Worm (Caenorhabditis elegans) whole organism, mixed stage, embryonic: Measurements from ENCODE around the gene cyp-43A1.

Experiments
- M03D4.4 ChIP-seq: sonication (generic microtip); optimal IDR thresholded peaks from 2 replicates; lab custom pipeline; 2017; ENCODE audit warnings: mild to moderate bottlenecking, missing genetic modification characterization, missing compliant biosample characterization
- bed-3 ChIP-seq: fragments of 200-800 bp; sonication (Bioruptor generic); optimal IDR thresholded peaks from 3 replicates; lab custom pipeline; 2018; ENCODE audit warnings: mild to moderate bottlenecking, missing genetic modification characterization, moderate library complexity, missing compliant biosample characterization
- ceh-39 ChIP-seq: fragments of 150-350 bp; optimal IDR thresholded peaks from 2 replicates; lab custom pipeline; 2014; ENCODE audit warnings: missing biosample characterization, missing genetic modification characterization
- ceh-43 ChIP-seq: fragments of 200-800 bp; sonication (Bioruptor generic); optimal IDR thresholded peaks from 2 replicates; lab custom pipeline; 2018; ENCODE audit warnings: mild to moderate bottlenecking, missing genetic modification characterization, moderate library complexity, missing compliant biosample characterization
- ceh-83 ChIP-seq: fragments of 200-800 bp; sonication (Bioruptor generic); optimal IDR thresholded peaks from 2 replicates; lab custom pipeline; 2018; ENCODE audit warnings: mild to moderate bottlenecking, missing genetic modification characterization, missing compliant biosample characterization
- ces-1 ChIP-seq: fragments of 150-350 bp; optimal IDR thresholded peaks from 2 replicates; lab custom pipeline; 2014; ENCODE audit warnings: missing biosample characterization, missing genetic modification reagents, missing genetic modification characterization
- cnd-1 ChIP-seq: fragments of 200-800 bp; sonication (Bioruptor generic); optimal IDR thresholded peaks from 2 replicates; lab custom pipeline; 2018; ENCODE audit warnings: mild to moderate bottlenecking, missing genetic modification characterization, missing compliant biosample characterization
- drap-1 ChIP-seq: fragments of 200-800 bp; sonication (Bioruptor generic); optimal IDR thresholded peaks from 3 replicates; lab custom pipeline; 2018; ENCODE audit warnings: mild to moderate bottlenecking, missing genetic modification characterization, missing compliant biosample characterization
- elt-1 ChIP-seq: sonication (generic microtip); optimal IDR thresholded peaks from 2 replicates; lab custom pipeline; 2017; ENCODE audit warnings: missing genetic modification characterization, mild to moderate bottlenecking, missing compliant biosample characterization, antibody characterized with exemption, moderate library complexity, borderline replicate concordance; ENCODE audit not compliant: insufficient read depth
- elt-3 ChIP-seq: fragments of 150-350 bp; optimal IDR thresholded peaks from 2 replicates; lab custom pipeline; 2014; ENCODE audit warnings: missing biosample characterization, missing genetic modification characterization
- flh-1 ChIP-seq: fragments of 200-800 bp; sonication (Bioruptor generic); optimal IDR thresholded peaks from 2 replicates; lab custom pipeline; 2018; ENCODE audit warnings: mild to moderate bottlenecking, missing genetic modification characterization, moderate library complexity, missing compliant biosample characterization
- hlh-1 ChIP-seq: fragments of 150-350 bp; optimal IDR thresholded peaks from 2 replicates; lab custom pipeline; 2014; ENCODE audit warnings: missing biosample characterization, missing genetic modification reagents, missing genetic modification characterization
- lin-32 ChIP-seq: fragments of 200-800 bp; sonication (Bioruptor generic); optimal IDR thresholded peaks from 2 replicates; lab custom pipeline; 2018; ENCODE audit warnings: mild to moderate bottlenecking, missing genetic modification characterization, missing compliant biosample characterization
- lsy-2 ChIP-seq: fragments of 150-350 bp; optimal IDR thresholded peaks from 2 replicates; lab custom pipeline; 2014; ENCODE audit warnings: missing biosample characterization, missing genetic modification characterization
- mab-5 ChIP-seq: fragments of 150-350 bp; optimal IDR thresholded peaks from 2 replicates; lab custom pipeline; 2014; ENCODE audit warnings: missing biosample characterization, missing genetic modification characterization
- mep-1 ChIP-seq: fragments of 150-350 bp; optimal IDR thresholded peaks from 2 replicates; lab custom pipeline; 2017; ENCODE audit warnings: missing biosample characterization, missing genetic modification reagents, missing genetic modification characterization, inconsistent platforms
- mls-2 ChIP-seq: sonication (generic microtip); optimal IDR thresholded peaks from 2 replicates; lab custom pipeline; 2016; ENCODE audit warnings: mild to moderate bottlenecking, missing genetic modification characterization, moderate library complexity, missing compliant biosample characterization
- nhr-12 ChIP-seq: fragments of 150-350 bp; optimal IDR thresholded peaks from 2 replicates; lab custom pipeline; 2014; ENCODE audit warnings: missing biosample characterization, missing genetic modification characterization
- nhr-2 ChIP-seq: fragments of 150-350 bp; optimal IDR thresholded peaks from 2 replicates; lab custom pipeline; 2014; ENCODE audit warnings: missing biosample characterization, missing genetic modification characterization
- nhr-237 ChIP-seq: fragments of 150-350 bp; optimal IDR thresholded peaks from 2 replicates; lab custom pipeline; 2014; ENCODE audit warnings: missing biosample characterization, missing genetic modification characterization
- nhr-28 ChIP-seq: fragments of 150-350 bp; optimal IDR thresholded peaks from 2 replicates; lab custom pipeline; 2014; ENCODE audit warnings: missing biosample characterization, missing genetic modification characterization
- nhr-76 ChIP-seq: sonication (generic microtip); optimal IDR thresholded peaks from 2 replicates; lab custom pipeline; 2017; ENCODE audit warnings: missing biosample characterization, missing genetic modification characterization
- pha-4 ChIP-seq: fragments of 150-350 bp; optimal IDR thresholded peaks from 2 replicates; lab custom pipeline; 2018; ENCODE audit warnings: missing biosample characterization, missing genetic modification reagents, missing genetic modification characterization
- sem-2 ChIP-seq: fragments of 200-800 bp; sonication (Bioruptor generic); optimal IDR thresholded peaks from 2 replicates; lab custom pipeline; 2018; ENCODE audit warnings: mild to moderate bottlenecking, missing genetic modification characterization, missing compliant biosample characterization
- snpc-4 ChIP-seq: fragments of 150-350 bp; optimal IDR thresholded peaks from 2 replicates; lab custom pipeline; 2014; ENCODE audit warnings: missing biosample characterization, missing genetic modification characterization
- sptf-1 ChIP-seq: sonication (generic microtip); optimal IDR thresholded peaks from 2 replicates; lab custom pipeline; 2017; ENCODE audit warnings: mild to moderate bottlenecking, missing genetic modification characterization, moderate library complexity, missing compliant biosample characterization
- tbx-8 ChIP-seq: fragments of 200-800 bp; sonication (Bioruptor generic); optimal IDR thresholded peaks from 2 replicates; lab custom pipeline; 2018; ENCODE audit warnings: mild to moderate bottlenecking, missing genetic modification characterization, moderate library complexity, missing compliant biosample characterization
- unc-120 ChIP-seq: sonication (generic microtip); optimal IDR thresholded peaks from 2 replicates; lab custom pipeline; 2017; ENCODE audit warnings: missing genetic modification characterization, missing compliant biosample characterization; ENCODE audit not compliant: poor library complexity, severe bottlenecking
- unc-39 ChIP-seq: fragments of 150-350 bp; optimal IDR thresholded peaks from 2 replicates; lab custom pipeline; 2014; ENCODE audit warnings: missing biosample characterization, missing genetic modification characterization
- unc-62 ChIP-seq: fragments of 150-350 bp; optimal IDR thresholded peaks from 2 replicates; lab custom pipeline; 2014; ENCODE audit warnings: missing biosample characterization, missing genetic modification reagents, missing genetic modification characterization
- ztf-11 ChIP-seq: fragments of 150-350 bp; optimal IDR thresholded peaks from 2 replicates; lab custom pipeline; 2014; ENCODE audit warnings: missing biosample characterization, missing genetic modification characterization

cyp-43A1 gene

DNA sequence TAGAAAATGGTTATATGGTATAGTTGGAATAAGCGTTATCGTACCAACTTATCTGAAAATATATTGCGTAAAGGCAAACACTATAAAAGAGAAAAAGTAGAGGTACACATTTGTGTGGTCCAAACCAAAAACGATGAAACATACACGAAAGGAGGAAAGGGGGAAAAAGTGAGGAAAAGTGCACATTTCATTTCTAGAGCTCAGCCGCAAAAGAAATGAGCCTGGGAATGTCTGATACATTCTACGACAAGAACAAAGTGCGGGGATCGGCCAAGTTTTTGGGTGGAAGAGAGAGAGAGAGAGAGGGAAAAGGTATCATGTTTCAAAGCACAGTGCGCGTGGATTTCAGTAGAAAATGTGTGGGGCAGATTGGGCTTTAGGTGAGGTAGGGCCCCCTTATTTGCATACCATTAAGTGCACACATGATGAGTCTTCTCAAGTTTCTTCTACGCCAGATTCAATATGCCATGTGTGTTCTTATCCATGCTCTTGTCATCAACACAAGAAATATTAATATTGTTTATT is 19.5 kb downstream of the cyp-43A1 start, which contains the start of gene rgs-6:
Gene rgs-6 (minus strand): TSS at position 51 of the 525 bp plus-strand sequence.
- no peak for TF ChIP-seq mls-2 (tag; lab: Kevin White, UChicago)
- TF ChIP-seq nhr-2: no peak
- TF ChIP-seq nhr-76 (tag; lab: Kevin White, UChicago): no peak
- TF ChIP-seq nhr-12: no peak
- TF ChIP-seq tbx-8 (GFP tag; lab: Kevin White, UChicago): no peak
- no peak for TF ChIP-seq sptf-1
- TF ChIP-seq ceh-39 (tag; lab: Kevin White, UChicago): no peak
- no peak for TF ChIP-seq drap-1
- no peak for TF ChIP-seq mab-5

DNA sequence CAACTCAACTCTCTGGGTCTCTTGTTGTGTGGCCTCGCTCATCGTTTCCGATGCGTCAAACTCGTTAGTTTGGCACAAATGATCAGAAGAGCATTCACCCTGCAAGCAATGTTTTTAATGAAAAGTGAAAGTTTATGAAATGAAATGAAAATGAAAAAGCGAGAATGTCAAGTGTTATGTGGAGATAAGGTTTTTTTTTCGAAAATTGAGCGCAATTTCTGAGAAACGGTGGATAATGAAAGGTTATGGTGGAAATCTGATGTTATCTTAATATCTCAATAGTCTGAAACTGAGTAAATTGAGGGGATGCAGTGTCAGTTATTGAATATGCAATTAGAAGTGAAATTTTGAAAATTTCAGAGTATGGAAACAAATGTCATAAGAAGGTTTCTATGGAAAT is 28.9 kb downstream of the cyp-43A1 start, which contains the start of gene gnrr-4:
Gene gnrr-4 (minus strand): TSS at position 101 of the 400 bp plus-strand sequence.
- no peak for TF ChIP-seq lin-32 (GFP tag; lab: Kevin White, UChicago)
- no peak for TF ChIP-seq sem-2 (GFP tag; lab: Kevin White, UChicago)
- no peak for TF ChIP-seq M03D4.4 (tag; lab: Kevin White, UChicago)
- TF ChIP-seq sptf-1: no peak
- TF ChIP-seq elt-3 (tag; lab: Kevin White, UChicago): no peak
- TF ChIP-seq pha-4 (tag; lab: Kevin White, UChicago): no peak
- TF ChIP-seq nhr-28 (tag; lab: Kevin White, UChicago): no peak
- no peak for TF ChIP-seq tbx-8 (GFP tag; lab: Kevin White, UChicago)
- no peak for TF ChIP-seq elt-1 (tag; lab: Kevin White, UChicago)
- no peak for TF ChIP-seq ztf-11 (tag; lab: Kevin White, UChicago)
- TF ChIP-seq ceh-39 (tag; lab: Kevin White, UChicago): no peak
- TF ChIP-seq unc-120 (tag; lab: Kevin White, UChicago): no peak
- TF ChIP-seq cnd-1 (tag; lab: Kevin White, UChicago): no peak
- TF ChIP-seq drap-1: no peak

DNA sequence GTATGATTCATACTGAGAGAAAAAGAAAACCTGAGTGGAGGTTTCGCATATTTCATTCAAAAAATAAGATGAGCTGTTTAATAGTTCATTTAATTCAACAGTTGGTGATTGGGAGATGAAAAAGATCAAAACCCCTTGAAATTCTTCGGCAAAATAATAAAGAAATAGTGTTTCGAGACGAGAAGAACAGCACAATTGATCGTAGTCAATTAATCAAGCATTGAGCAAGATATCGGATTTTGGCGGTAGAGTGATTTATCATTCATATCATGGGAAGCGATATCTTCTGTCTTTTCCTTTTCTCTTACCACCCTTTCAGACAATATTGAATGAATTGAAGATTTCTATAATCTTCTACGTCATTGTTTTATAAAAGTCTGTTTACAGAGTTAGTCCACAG is 32.3 kb downstream of the cyp-43A1 start:
- TF ChIP-seq mls-2 (tag; lab: Kevin White, UChicago) (no peak), unc-62 (GFP tag; lab: Kevin White, UChicago) (peak; percentile 26), mab-5 (no peak), pha-4 (tag; lab: Kevin White, UChicago) (no peak)

DNA sequence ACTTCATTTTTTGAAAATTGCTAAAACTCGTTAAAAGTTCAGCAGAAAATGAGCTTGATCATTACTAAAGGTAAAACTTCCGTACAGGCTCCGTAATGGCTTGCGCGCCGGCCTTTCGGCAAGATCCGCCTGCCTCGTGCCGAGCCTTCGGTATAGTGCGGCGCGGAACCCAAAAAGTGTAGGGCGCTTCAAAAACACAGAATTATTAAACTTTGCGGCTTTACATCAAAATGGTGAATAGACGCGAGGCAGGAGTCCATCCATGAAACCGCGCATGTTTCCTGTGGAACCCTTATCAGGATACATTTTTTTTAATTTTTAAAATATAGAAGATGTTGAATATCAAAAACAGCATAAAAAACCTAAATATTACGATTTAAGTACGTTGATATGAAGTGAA is 38.8 kb downstream of the cyp-43A1 start:
- TF ChIP-seq bed-3 (no peak), mls-2 (tag; lab: Kevin White, UChicago) (no peak), nhr-76 (tag; lab: Kevin White, UChicago) (no peak), unc-39 (tag; lab: Kevin White, UChicago) (no peak), lsy-2 (tag; lab: Kevin White, UChicago) (no peak), mep-1 (no peak), ceh-83 (GFP tag; lab: Kevin White, UChicago) (no peak), nhr-237 (tag; lab: Kevin White, UChicago) (no peak), hlh-1 (tag; lab: Kevin White, UChicago) (no peak), elt-1 (tag; lab: Kevin White, UChicago) (no peak), pha-4 (tag; lab: Kevin White, UChicago) (no peak), ceh-43 (GFP tag; lab: Kevin White, UChicago) (no peak), snpc-4 (no peak), sptf-1 (no peak), ces-1 (GFP tag; lab: Kevin White, UChicago) (no peak), flh-1 (GFP tag; lab: Kevin White, UChicago) (no peak)

DNA sequence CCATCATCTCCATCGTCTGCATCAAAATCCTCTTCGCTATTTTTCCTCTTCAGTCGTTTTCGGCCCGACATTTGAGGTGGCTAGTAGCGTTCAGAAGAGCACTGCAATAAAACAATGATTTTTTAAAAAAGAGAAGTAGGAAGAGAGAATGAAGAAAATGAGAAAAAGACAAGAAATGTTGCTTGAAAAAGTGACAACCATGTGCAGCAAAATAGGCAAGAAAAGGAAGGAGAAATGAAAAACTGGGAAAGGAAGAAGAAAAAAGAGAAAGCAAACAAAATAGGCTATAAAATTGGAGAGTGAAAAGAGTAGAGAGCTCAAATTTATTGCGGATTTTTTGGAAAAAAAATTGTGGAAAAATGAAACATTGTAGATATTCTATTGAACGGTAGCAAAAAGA is 49.0 kb downstream of the cyp-43A1 start, which contains the start of gene tag-294:
Gene tag-294 (minus strand): TSS at position 101 of the 400 bp plus-strand sequence.
- TF ChIP-seq tbx-8 (GFP tag; lab: Kevin White, UChicago) (no peak), ces-1 (GFP tag; lab: Kevin White, UChicago) (peak; percentile 21), mls-2 (tag; lab: Kevin White, UChicago) (no peak), elt-1 (tag; lab: Kevin White, UChicago) (no peak), drap-1 (no peak), ztf-11 (tag; lab: Kevin White, UChicago) (no peak)
